Worm (Caenorhabditis elegans): ENCODE results near the gene vps-60.
A peak's percentile ranks its signal among the peaks of the same experiment; 100 is the strongest.

vps-60 gene

DNA sequence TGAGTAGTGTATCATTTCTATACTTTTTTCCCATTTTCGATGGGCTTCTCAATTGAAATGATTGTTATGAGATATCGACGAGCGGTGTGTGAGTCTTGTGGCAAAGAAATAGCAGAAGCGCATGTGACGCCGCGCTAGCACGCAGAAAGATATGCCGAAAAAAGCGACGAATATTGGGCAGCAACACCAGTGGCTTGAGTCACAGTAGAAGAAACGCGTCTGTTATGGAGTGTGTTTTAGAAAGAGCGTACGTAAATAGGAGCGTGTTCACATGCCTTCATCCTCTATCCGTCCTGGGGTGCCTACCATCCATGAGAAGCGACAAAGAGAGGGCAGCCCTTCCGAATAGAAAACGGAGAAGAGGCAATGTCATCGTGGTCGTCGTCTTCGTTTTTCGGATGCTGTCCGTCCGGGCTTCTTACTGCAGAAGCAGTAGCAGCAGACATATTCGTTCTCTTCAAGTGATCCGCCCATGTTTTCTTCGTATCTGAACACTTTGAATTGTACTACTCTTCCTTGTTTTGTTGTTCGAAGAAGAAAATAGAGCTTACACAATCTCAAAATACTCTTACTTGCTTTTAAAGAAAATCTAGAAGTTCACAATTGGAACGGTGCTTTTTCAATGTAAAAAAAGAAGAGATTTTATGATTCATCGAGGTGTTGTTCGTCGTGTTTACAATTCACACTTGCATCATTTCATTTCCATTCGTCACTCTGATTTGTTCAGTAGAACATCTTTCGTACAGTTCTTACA lies 4.0 kb upstream of the vps-60 start:
- TF ChIP-seq ceh-63 (GFP tag; optimal IDR thresholded peaks at IDR 0.05) (no peak), mdl-1 (tag; optimal IDR thresholded peaks at IDR 0.05) (peak in 1 of 2 experiments; percentile 21), ztf-4 (tag; optimal IDR thresholded peaks at IDR 0.05) (no peak), fos-1 (tag; optimal IDR thresholded peaks at IDR 0.05) (no peak), ceh-90 (tag; optimal IDR thresholded peaks at IDR 0.05) (no peak), nhr-71 (tag; optimal IDR thresholded peaks at IDR 0.05) (peak; percentile 0), nhr-47 (tag; optimal IDR thresholded peaks at IDR 0.05) (peak; percentile 19), nhr-77 (tag; optimal IDR thresholded peaks at IDR 0.05) (no peak), nhr-237 (tag; optimal IDR thresholded peaks at IDR 0.05) (no peak), vab-15 (tag; optimal IDR thresholded peaks at IDR 0.05) (no peak), F16B12.6 (tag; optimal IDR thresholded peaks at IDR 0.05) (no peak), nhr-20 (tag; optimal IDR thresholded peaks at IDR 0.05) (no peak), lsy-2 (tag; optimal IDR thresholded peaks at IDR 0.05) (peak in 1 of 2 experiments; percentile 22), ceh-82 (tag; optimal IDR thresholded peaks at IDR 0.05) (peak in 1 of 3 experiments; percentile 21), ces-1 (GFP tag; optimal IDR thresholded peaks at IDR 0.05) (no peak), fkh-4 (tag; optimal IDR thresholded peaks at IDR 0.05; ENCODE audit: borderline replicate concordance) (no peak), fkh-8 (tag; optimal IDR thresholded peaks at IDR 0.05) (peak; percentile 42), xbp-1 (tag; optimal IDR thresholded peaks at IDR 0.05) (peak; percentile 7), lin-35 (GFP tag; optimal IDR thresholded peaks at IDR 0.05) (no peak), nhr-12 (tag; optimal IDR thresholded peaks at IDR 0.05) (no peak), C16A3.4 (tag; optimal IDR thresholded peaks at IDR 0.05) (no peak), lin-14 (GFP tag; optimal IDR thresholded peaks at IDR 0.05) (peak; percentile 79), pqm-1 (tag; optimal IDR thresholded peaks at IDR 0.05) (no peak), blmp-1 (tag; optimal IDR thresholded peaks at IDR 0.05) (peak; percentile 13)

ce11 chrV:8608483-8608882 lies 2.6 kb upstream of the vps-60 start:
- TF ChIP-seq jun-1 (tag; optimal IDR thresholded peaks at IDR 0.05) (no peak), efl-1 (optimal IDR thresholded peaks at IDR 0.05) (no peak), efl-1 (GFP tag; optimal IDR thresholded peaks at IDR 0.05 in 1 of 2) (peak in 1 of 2 experiments; percentile 50), sup-37 (GFP tag; optimal IDR thresholded peaks at IDR 0.05) (no peak), nhr-20 (tag; optimal IDR thresholded peaks at IDR 0.05) (no peak)

ce11 chrV:8607353-8607850 lies 1.5 kb upstream of the vps-60 start, which contains the start of gene smk-1:
TSS of gene smk-1 (plus strand) at chrV:8607800.
- TF ChIP-seq C16A3.4 (tag; optimal IDR thresholded peaks at IDR 0.05), result no peak
- no peak for TF ChIP-seq alr-1 (tag; optimal IDR thresholded peaks at IDR 0.05; ENCODE audit: borderline replicate concordance)
- TF ChIP-seq zag-1 (tag; optimal IDR thresholded peaks at IDR 0.05), result no peak
- TF ChIP-seq nhr-20 (tag; optimal IDR thresholded peaks at IDR 0.05), result peak; percentile 42
- peak; percentile 16 for TF ChIP-seq skn-1 (tag; optimal IDR thresholded peaks at IDR 0.05)
- TF ChIP-seq rnt-1 (tag; optimal IDR thresholded peaks at IDR 0.05), result no peak
- TF ChIP-seq pax-3 (tag; optimal IDR thresholded peaks at IDR 0.05), result no peak
- TF ChIP-seq nhr-47 (tag; optimal IDR thresholded peaks at IDR 0.05), result peak; percentile 4
- TF ChIP-seq elt-2 (tag; optimal IDR thresholded peaks at IDR 0.05), result no peak
- TF ChIP-seq nhr-77 (tag; optimal IDR thresholded peaks at IDR 0.05), result no peak
- TF ChIP-seq isw-1 (GFP tag; IDR thresholded peaks at IDR 0.05), result no peak
- TF ChIP-seq ceh-8 (GFP tag; optimal IDR thresholded peaks at IDR 0.05), result no peak
- TF ChIP-seq unc-30 (tag; optimal IDR thresholded peaks at IDR 0.05), result no peak
- peak; percentile 34 for TF ChIP-seq mep-1 (tag; optimal IDR thresholded peaks at IDR 0.05)
- TF ChIP-seq egl-13 (tag; optimal IDR thresholded peaks at IDR 0.05), result no peak
- no peak for TF ChIP-seq egl-27 (tag; optimal IDR thresholded peaks at IDR 0.05)
- no peak for TF ChIP-seq unc-98 (GFP tag; IDR thresholded peaks at IDR 0.05)
- no peak for TF ChIP-seq dpl-1 (GFP tag; optimal IDR thresholded peaks at IDR 0.05)
- no peak for TF ChIP-seq tlp-1 (tag; optimal IDR thresholded peaks at IDR 0.05)
- TF ChIP-seq nhr-11 (tag; optimal IDR thresholded peaks at IDR 0.05), result no peak
- no peak for TF ChIP-seq F16B12.6 (tag; optimal IDR thresholded peaks at IDR 0.05)
- peak; percentile 45 for TF ChIP-seq nhr-71 (tag; optimal IDR thresholded peaks at IDR 0.05)
- no peak for TF ChIP-seq fkh-8 (tag; optimal IDR thresholded peaks at IDR 0.05)
- TF ChIP-seq nhr-76 (tag; optimal IDR thresholded peaks at IDR 0.05), result no peak
- TF ChIP-seq nhr-12 (tag; optimal IDR thresholded peaks at IDR 0.05), result no peak
- no peak for TF ChIP-seq pqm-1 (tag; optimal IDR thresholded peaks at IDR 0.05)
- TF ChIP-seq snu-23 (GFP tag; optimal IDR thresholded peaks at IDR 0.05), result peak; percentile 38
- no peak for TF ChIP-seq nhr-28 (tag; optimal IDR thresholded peaks at IDR 0.05)
- TF ChIP-seq grh-1 (GFP tag; IDR thresholded peaks at IDR 0.05), result no peak
- TF ChIP-seq lin-14 (GFP tag; optimal IDR thresholded peaks at IDR 0.05), result peak; percentile 67

Measured in whole organism, L1 larva.